Worm (Caenorhabditis elegans): ENCODE measurements around the gene srbc-16.

The srbc-16 gene

DNA sequence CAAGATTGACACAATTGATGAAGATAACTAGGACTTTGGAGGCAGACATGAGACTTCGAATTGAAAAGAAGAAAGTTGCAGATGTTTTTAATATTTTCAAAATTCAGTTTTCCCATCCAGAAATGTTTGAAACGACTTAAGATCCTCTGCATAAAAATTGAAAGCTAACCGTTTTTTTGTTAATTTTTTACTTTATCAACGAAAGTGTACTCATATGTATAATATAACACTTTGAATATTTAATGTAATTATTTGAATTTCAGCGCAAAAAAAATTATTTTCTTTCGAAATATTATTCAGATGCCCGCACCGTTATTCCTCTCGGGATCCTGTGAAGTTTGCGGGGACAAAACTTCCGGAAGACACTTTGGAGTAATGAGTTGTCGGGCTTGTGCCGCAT lies 45.1 kb downstream of the srbc-16 start, which contains the start of gene nhr-18:
TSS of gene nhr-18 (plus strand) at position 301 of the 400 bp plus-strand sequence.
- TF ChIP-seq unc-30 (tag; optimal IDR thresholded peaks at IDR 0.05) (no peak), efl-1 (optimal IDR thresholded peaks at IDR 0.05) (no peak), efl-1 (GFP tag; optimal IDR thresholded peaks at IDR 0.05 in 1 of 2) (peak in 1 of 2 experiments; percentile 15), mab-9 (GFP tag; IDR thresholded peaks at IDR 0.05) (no peak), aha-1 (tag; optimal IDR thresholded peaks at IDR 0.05) (no peak), nhr-20 (tag; optimal IDR thresholded peaks at IDR 0.05) (no peak)

DNA sequence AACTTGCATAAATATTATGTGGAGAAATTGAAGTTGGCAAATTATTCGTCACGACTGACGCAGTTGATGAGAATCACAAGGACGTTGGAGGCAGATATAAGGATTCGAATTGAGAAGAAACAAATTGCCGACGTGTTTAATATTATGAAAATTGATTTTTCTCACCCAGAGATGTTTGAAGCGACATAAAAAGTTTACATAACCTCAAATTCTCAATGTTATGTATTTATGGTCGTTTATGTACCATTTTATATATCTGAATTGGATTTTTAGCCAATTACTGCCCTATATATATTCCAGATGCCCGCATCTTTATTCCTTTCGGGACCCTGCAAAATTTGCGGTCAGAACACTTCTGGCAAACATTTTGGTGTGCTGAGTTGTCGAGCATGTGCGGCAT lies 46.9 kb downstream of the srbc-16 start, which contains the start of gene nhr-126:
TSS of gene nhr-126 (plus strand) at position 301 of the 400 bp plus-strand sequence.
- TF ChIP-seq isw-1 (GFP tag; IDR thresholded peaks at IDR 0.05) = no peak
- no peak for TF ChIP-seq unc-30 (tag; optimal IDR thresholded peaks at IDR 0.05)
- no peak for TF ChIP-seq elt-3 (tag; optimal IDR thresholded peaks at IDR 0.05)
- TF ChIP-seq lin-15B (tag; optimal IDR thresholded peaks at IDR 0.05) = no peak
- no peak for TF ChIP-seq ceh-90 (tag; optimal IDR thresholded peaks at IDR 0.05)
- no peak for TF ChIP-seq zip-4 (GFP tag; optimal IDR thresholded peaks at IDR 0.05)
- TF ChIP-seq skn-1 (tag; optimal IDR thresholded peaks at IDR 0.05) = no peak
- no peak for TF ChIP-seq aha-1 (tag; optimal IDR thresholded peaks at IDR 0.05)
- TF ChIP-seq mef-2 (tag; optimal IDR thresholded peaks at IDR 0.05) = no peak
- TF ChIP-seq pax-3 (tag; optimal IDR thresholded peaks at IDR 0.05) = no peak
- no peak for TF ChIP-seq jun-1 (tag; optimal IDR thresholded peaks at IDR 0.05)

- TF ChIP-seq elt-2 (tag; optimal IDR thresholded peaks at IDR 0.05) = peak; percentile 54
- TF ChIP-seq efl-1 (optimal IDR thresholded peaks at IDR 0.05) = peak in 1 of 2 experiments; percentile 2
- peak in 1 of 2 experiments; percentile 12 for TF ChIP-seq efl-1 (GFP tag; optimal IDR thresholded peaks at IDR 0.05 in 1 of 2)
- TF ChIP-seq nhr-20 (tag; optimal IDR thresholded peaks at IDR 0.05) = peak; percentile 26
- no peak for TF ChIP-seq C34B4.2 (tag; optimal IDR thresholded peaks at IDR 0.05)
- no peak for TF ChIP-seq isw-1 (GFP tag; IDR thresholded peaks at IDR 0.05)
- peak in 1 of 2 experiments; percentile 10 for TF ChIP-seq lin-35 (GFP tag; optimal IDR thresholded peaks at IDR 0.05)
Measured at ce11 chrV:2230912-2231311, 49.1 kb downstream of the srbc-16 start, which contains the start of gene nhr-134. Gene nhr-134 (plus strand): TSS chrV:2231223.
